Worm (Caenorhabditis elegans) whole organism, young adult: Measurements from ENCODE around the gene Y39B6A.33.
A peak's percentile ranks its signal among the peaks of the same experiment; 100 is the strongest.

Experiments
- B0035.1 ChIP-seq: sonication (generic microtip); optimal IDR thresholded peaks from 2 replicates; lab custom pipeline; 2016; ENCODE audit warnings: missing genetic modification characterization, mild to moderate bottlenecking, missing compliant biosample characterization, missing genotype, missing genetic modification reagents
- B0336.3 ChIP-seq: fragments of 200-800 bp; sonication (Bioruptor generic); IDR thresholded peaks from 2 replicates; pipeline ENCODE4 v1.3.6; 2022; ENCODE audit warnings: missing genetic modification characterization, missing compliant biosample characterization
- D2030.7 ChIP-seq: fragments of 200-800 bp; sonication (Bioruptor generic); IDR thresholded peaks from 2 replicates; pipeline ENCODE4 v1.3.6; 2022; ENCODE audit warnings: missing genetic modification reagents, missing genetic modification characterization, missing compliant biosample characterization
- F23B12.7 ChIP-seq: sonication (generic microtip); optimal IDR thresholded peaks from 2 replicates; lab custom pipeline; 2017; ENCODE audit warnings: missing genetic modification characterization, mild to moderate bottlenecking, missing compliant biosample characterization, antibody characterized with exemption, moderate library complexity; ENCODE audit not compliant: insufficient read depth
- F33H1.4 ChIP-seq: fragments of 200-800 bp; sonication (Bioruptor generic); IDR thresholded peaks from 2 replicates; pipeline ENCODE4 v1.3.6; 2022; ENCODE audit warnings: missing genetic modification reagents, missing genetic modification characterization, missing compliant biosample characterization
- F39B2.1 ChIP-seq: fragments of 200-800 bp; sonication (Bioruptor generic); IDR thresholded peaks from 2 replicates; pipeline ENCODE4 v1.3.6; 2022; ENCODE audit warnings: missing genetic modification reagents, missing genetic modification characterization, missing compliant biosample characterization
- ZK185.1 ChIP-seq: sonication (generic microtip); optimal IDR thresholded peaks from 2 replicates; lab custom pipeline; 2016; ENCODE audit warnings: mild to moderate bottlenecking, missing genetic modification characterization, missing compliant biosample characterization; ENCODE audit not compliant: poor library complexity, severe bottlenecking
- aptf-2 ChIP-seq: fragments of 200-800 bp; sonication (Bioruptor generic); conservative IDR thresholded peaks from 2 replicates; pipeline ENCODE4 v1.3.6; 2022; ENCODE audit warnings: missing genetic modification reagents, missing genetic modification characterization, missing compliant biosample characterization
- atf-7 ChIP-seq: sonication (generic microtip); optimal IDR thresholded peaks from 2 replicates; lab custom pipeline; 2017; ENCODE audit warnings: mild to moderate bottlenecking, missing genetic modification characterization, missing compliant biosample characterization
- athp-1 ChIP-seq: sonication (generic microtip); optimal IDR thresholded peaks from 2 replicates; lab custom pipeline; 2017; ENCODE audit warnings: mild to moderate bottlenecking, missing genetic modification characterization, missing compliant biosample characterization
- attf-3 ChIP-seq: fragments of 200-800 bp; sonication (Bioruptor generic); conservative IDR thresholded peaks from 2 replicates; pipeline ENCODE4 v1.3.6; 2022; ENCODE audit warnings: missing genetic modification reagents, missing genetic modification characterization, missing compliant biosample characterization
- ccch-3 ChIP-seq: fragments of 200-800 bp; sonication (Bioruptor generic); optimal IDR thresholded peaks from 2 replicates; lab custom pipeline; 2018; ENCODE audit warnings: mild to moderate bottlenecking, missing genetic modification characterization, missing compliant biosample characterization
- cebp-1 ChIP-seq, 2 experiments: fragments of 200-800 bp in 1 of 2; sonication (Bioruptor generic) in 1 of 2; sonication (generic microtip) in 1 of 2; IDR thresholded peaks in 1 of 2; optimal IDR thresholded peaks in 1 of 2; 2 replicates each; pipeline versions ENCODE4 v1.3.6 to Lab custom; 2017 to 2022; ENCODE audit warnings: missing compliant biosample characterization in 2 of 2, missing genetic modification characterization in 2 of 2, mild to moderate bottlenecking in 1 of 2, missing genetic modification reagents in 1 of 2, moderate library complexity in 1 of 2
- ceh-27 ChIP-seq: fragments of 200-800 bp; sonication (Bioruptor generic); optimal IDR thresholded peaks from 2 replicates; lab custom pipeline; 2018; ENCODE audit warnings: mild to moderate bottlenecking, missing genetic modification characterization, moderate library complexity, missing compliant biosample characterization
- ceh-79 ChIP-seq: sonication (generic microtip); optimal IDR thresholded peaks from 2 replicates; lab custom pipeline; 2017; ENCODE audit warnings: mild to moderate bottlenecking, missing genetic modification characterization, missing compliant biosample characterization
- ceh-91 ChIP-seq: fragments of 200-800 bp; sonication (Bioruptor generic); IDR thresholded peaks from 2 replicates; pipeline ENCODE4 v1.3.6; 2022; ENCODE audit warnings: missing genetic modification reagents, missing genetic modification characterization, missing compliant biosample characterization
- chd-7 ChIP-seq: sonication (generic microtip); optimal IDR thresholded peaks from 2 replicates; lab custom pipeline; 2016; ENCODE audit warnings: mild to moderate bottlenecking, missing genetic modification characterization, moderate library complexity, missing compliant biosample characterization
- dox-1 ChIP-seq: fragments of 200-800 bp; sonication (Bioruptor generic); IDR thresholded peaks from 2 replicates; pipeline ENCODE4 v1.3.6; 2022; ENCODE audit warnings: missing genetic modification reagents, missing genetic modification characterization, missing compliant biosample characterization
- dpff-1 ChIP-seq: sonication (generic microtip); optimal IDR thresholded peaks from 2 replicates; lab custom pipeline; 2017; ENCODE audit warnings: mild to moderate bottlenecking, missing genetic modification characterization, missing compliant biosample characterization
- efl-1 ChIP-seq: fragments of 150-350 bp; optimal IDR thresholded peaks from 2 replicates; lab custom pipeline; 2014; ENCODE audit warnings: missing biosample characterization, missing genetic modification reagents, missing genetic modification characterization
- fkh-3 ChIP-seq: sonication (generic microtip); optimal IDR thresholded peaks from 2 replicates; lab custom pipeline; 2016; ENCODE audit warnings: mild to moderate bottlenecking, missing genetic modification characterization, missing compliant biosample characterization
- hrde-1 ChIP-seq: sonication (generic microtip); optimal IDR thresholded peaks from 2 replicates; lab custom pipeline; 2016; ENCODE audit warnings: missing genetic modification characterization, mild to moderate bottlenecking, missing compliant biosample characterization, moderate library complexity, missing genotype, missing genetic modification reagents, borderline replicate concordance
- lin-26 ChIP-seq: fragments of 200-800 bp; sonication (Bioruptor generic); IDR thresholded peaks from 2 replicates; pipeline ENCODE4 v1.3.6; 2022; ENCODE audit warnings: missing genetic modification reagents, missing genetic modification characterization, missing compliant biosample characterization
- lin-54 ChIP-seq: fragments of 200-800 bp; sonication (Bioruptor generic); optimal IDR thresholded peaks from 2 replicates; lab custom pipeline; 2018; ENCODE audit warnings: mild to moderate bottlenecking, missing genetic modification characterization, missing compliant biosample characterization
- lir-1 ChIP-seq: fragments of 200-800 bp; sonication (Bioruptor generic); conservative IDR thresholded peaks from 2 replicates; pipeline ENCODE4 v1.3.6; 2022; ENCODE audit warnings: missing genetic modification reagents, missing genetic modification characterization, missing compliant biosample characterization
- madf-3 ChIP-seq: fragments of 200-800 bp; sonication (Bioruptor generic); IDR thresholded peaks from 2 replicates; pipeline ENCODE4 v1.3.6; 2022; ENCODE audit warnings: missing genetic modification reagents, missing genetic modification characterization, missing compliant biosample characterization
- madf-8 ChIP-seq: fragments of 200-800 bp; sonication (Bioruptor generic); conservative IDR thresholded peaks from 2 replicates; pipeline ENCODE4 v1.3.6; 2022; ENCODE audit warnings: missing genetic modification reagents, missing genetic modification characterization, missing compliant biosample characterization
- mcd-1 ChIP-seq: fragments of 200-800 bp; sonication (Bioruptor generic); IDR thresholded peaks from 2 replicates; pipeline ENCODE4 v1.3.6; 2022; ENCODE audit warnings: missing genetic modification reagents, missing genetic modification characterization, missing compliant biosample characterization
- mel-28 ChIP-seq: sonication (generic microtip); optimal IDR thresholded peaks from 2 replicates; lab custom pipeline; 2016; ENCODE audit warnings: borderline replicate concordance, mild to moderate bottlenecking, missing genetic modification characterization, missing compliant biosample characterization
- mes-4 ChIP-seq: sonication (generic microtip); optimal IDR thresholded peaks from 2 replicates; lab custom pipeline; 2016; ENCODE audit warnings: missing genotype, missing genetic modification characterization, missing compliant biosample characterization
- pbrm-1 ChIP-seq: fragments of 200-800 bp; sonication (Bioruptor generic); IDR thresholded peaks from 2 replicates; pipeline ENCODE4 v1.3.6; 2022; ENCODE audit warnings: missing genetic modification reagents, missing genetic modification characterization, missing compliant biosample characterization
- pha-4 ChIP-seq: fragments of 150-350 bp; sonication (generic microtip); optimal IDR thresholded peaks from 2 replicates; lab custom pipeline; 2014; ENCODE audit warnings: missing biosample characterization, missing genetic modification reagents, missing genetic modification characterization
- rec-8 ChIP-seq, 2 experiments: sonication (generic microtip); optimal IDR thresholded peaks; 2 replicates each; lab custom pipeline; 2016; ENCODE audit warnings: mild to moderate bottlenecking in 2 of 2, missing genetic modification characterization in 2 of 2, missing genetic modification reagents in 2 of 2, missing genotype in 2 of 2, missing biosample characterization in 1 of 2, missing compliant biosample characterization in 1 of 2, moderate library complexity in 1 of 2
- snpc-1.1 ChIP-seq: sonication (generic microtip); optimal IDR thresholded peaks from 2 replicates; lab custom pipeline; 2017; ENCODE audit warnings: missing genetic modification characterization, mild to moderate bottlenecking, missing compliant biosample characterization, antibody characterized with exemption, moderate library complexity, missing genotype, missing genetic modification reagents; ENCODE audit not compliant: insufficient read depth
- snpc-1.3 ChIP-seq: sonication (generic microtip); optimal IDR thresholded peaks from 2 replicates; lab custom pipeline; 2017; ENCODE audit warnings: missing genetic modification characterization, mild to moderate bottlenecking, missing compliant biosample characterization, antibody characterized with exemption, moderate library complexity, missing genotype, missing genetic modification reagents; ENCODE audit not compliant: insufficient read depth
- snpc-3.4 ChIP-seq: sonication (generic microtip); optimal IDR thresholded peaks from 2 replicates; lab custom pipeline; 2017; ENCODE audit warnings: missing genetic modification characterization, mild to moderate bottlenecking, missing compliant biosample characterization, antibody characterized with exemption, moderate library complexity, missing genotype, missing genetic modification reagents
- tbx-9 ChIP-seq: sonication (generic microtip); optimal IDR thresholded peaks from 2 replicates; lab custom pipeline; 2016; ENCODE audit warnings: borderline replicate concordance, missing genetic modification characterization, inconsistent platforms, missing compliant biosample characterization
- unc-62 ChIP-seq: fragments of 150-350 bp; optimal IDR thresholded peaks from 2 replicates; lab custom pipeline; 2014; ENCODE audit warnings: missing biosample characterization, missing genetic modification reagents, missing genetic modification characterization
- zfh-2 ChIP-seq: fragments of 200-800 bp; sonication (Bioruptor generic); conservative IDR thresholded peaks from 2 replicates; pipeline ENCODE4 v1.3.6; 2022; ENCODE audit warnings: missing genetic modification reagents, missing genetic modification characterization, missing compliant biosample characterization
- ztf-18 ChIP-seq: sonication (generic microtip); optimal IDR thresholded peaks from 2 replicates; lab custom pipeline; 2016; ENCODE audit warnings: missing genotype, mild to moderate bottlenecking, missing genetic modification characterization, missing compliant biosample characterization
- ztf-22 ChIP-seq: fragments of 200-800 bp; sonication (Bioruptor generic); optimal IDR thresholded peaks from 2 replicates; lab custom pipeline; 2018; ENCODE audit warnings: mild to moderate bottlenecking, missing genetic modification characterization, moderate library complexity, missing compliant biosample characterization

Gene Y39B6A.33

ce11 chrV:18993535-18993990, 8.2 kb upstream of the Y39B6A.33 start, which contains the start of gene gtf-2F2:
Gene gtf-2F2 (plus strand): TSS chrV:18993940.
- no peak for TF ChIP-seq F23B12.7 (tag; lab: Kevin White, UChicago)
- no peak for TF ChIP-seq dpff-1
- no peak for TF ChIP-seq hrde-1 (tag; lab: Kevin White, UChicago)
- TF ChIP-seq snpc-1.1: no peak
- no peak for TF ChIP-seq mes-4 (tag; lab: Kevin White, UChicago)
- no peak for TF ChIP-seq snpc-3.4 (tag; lab: Kevin White, UChicago)
- TF ChIP-seq tbx-9 (tag; lab: Kevin White, UChicago): no peak
- no peak for TF ChIP-seq lin-26 (GFP tag; lab: Robert Waterston, UW)

- TF ChIP-seq mel-28 (no peak), rec-8 (tag; optimal IDR thresholded peaks at IDR 0.05; lab: Kevin White, UChicago) (no peak)
These were observed 3.7 kb upstream of the Y39B6A.33 start, which contains the start of gene tgt-2 for ce11 chrV:18998045-18998444. Gene tgt-2 (plus strand): TSS chrV:18998345.

- no peak for TF ChIP-seq unc-62
- no peak for TF ChIP-seq ztf-18 (tag; lab: Kevin White, UChicago)
- TF ChIP-seq mcd-1 (GFP tag; lab: Robert Waterston, UW): no peak
- TF ChIP-seq F33H1.4 (GFP tag; lab: Robert Waterston, UW): no peak
- TF ChIP-seq cebp-1 (GFP tag; IDR thresholded peaks at IDR 0.05; lab: Robert Waterston, UW): no peak
- TF ChIP-seq cebp-1 (tag; optimal IDR thresholded peaks at IDR 0.05; lab: Kevin White, UChicago): no peak
- TF ChIP-seq B0035.1 (tag; lab: Kevin White, UChicago): no peak
- TF ChIP-seq F39B2.1 (GFP tag; lab: Robert Waterston, UW): no peak
- TF ChIP-seq attf-3 (GFP tag; lab: Robert Waterston, UW): no peak
- no peak for TF ChIP-seq chd-7 (tag; lab: Kevin White, UChicago)
- TF ChIP-seq athp-1: no peak
- no peak for TF ChIP-seq snpc-1.3 (tag; lab: Kevin White, UChicago)
- TF ChIP-seq madf-8 (GFP tag; lab: Robert Waterston, UW): no peak
- no peak for TF ChIP-seq pha-4 (tag; lab: Kevin White, UChicago)
- no peak for TF ChIP-seq lir-1
- no peak for TF ChIP-seq aptf-2 (GFP tag; lab: Robert Waterston, UW)
- no peak for TF ChIP-seq ceh-91
- no peak for TF ChIP-seq ztf-22
- no peak for TF ChIP-seq snpc-1.1
- TF ChIP-seq, all 124 proteins: peak for 0
These were observed 1.2 kb upstream of the Y39B6A.33 start for ce11 chrV:19000542-19000941.

ce11 chrV:19001016-19001415, 740 bp upstream of the Y39B6A.33 start, which contains the start of gene Y39B6A.34:
Gene Y39B6A.34 (plus strand): TSS chrV:19001018.
- peak; percentile 7 for TF ChIP-seq lin-54
- peak; percentile 58 for TF ChIP-seq B0336.3 (GFP tag; lab: Robert Waterston, UW)
- peak in 1 of 2 experiments; percentile 13 for TF ChIP-seq rec-8 (tag; optimal IDR thresholded peaks at IDR 0.05; lab: Kevin White, UChicago)
- TF ChIP-seq snpc-1.3 (tag; lab: Kevin White, UChicago): peak; percentile 39
- TF ChIP-seq dox-1 (GFP tag; lab: Robert Waterston, UW): peak; percentile 56
- TF ChIP-seq ccch-3 (GFP tag; lab: Kevin White, UChicago): no peak
- no peak for TF ChIP-seq ZK185.1 (tag; lab: Kevin White, UChicago)
- no peak for TF ChIP-seq ceh-27 (GFP tag; lab: Kevin White, UChicago)
- no peak for TF ChIP-seq ceh-79 (tag; lab: Kevin White, UChicago)
- TF ChIP-seq mcd-1 (GFP tag; lab: Robert Waterston, UW): 0 out of 2 replicates have a peak, but pooled peaks have one; percentile 22
- 0 out of 2 replicates have a peak, but pooled peaks have one; percentile 17 for TF ChIP-seq ceh-91
- TF ChIP-seq efl-1 (GFP tag; lab: Kevin White, UChicago): no peak
- peak; percentile 57 for TF ChIP-seq ztf-18 (tag; lab: Kevin White, UChicago)
- TF ChIP-seq atf-7 (tag; lab: Kevin White, UChicago): no peak
- TF ChIP-seq madf-3 (GFP tag; lab: Robert Waterston, UW): no peak
- TF ChIP-seq pbrm-1: 0 out of 2 replicates have a peak, but pooled peaks have one; percentile 25
- 0 out of 2 replicates have a peak, but pooled peaks have one; percentile 19 for TF ChIP-seq zfh-2
- no peak for TF ChIP-seq fkh-3 (tag; lab: Kevin White, UChicago)
- 0 out of 2 replicates have a peak, but pooled peaks have one; percentile 15 for TF ChIP-seq D2030.7 (GFP tag; lab: Robert Waterston, UW)
